Worm (Caenorhabditis elegans): ENCODE results near the gene cyn-7.

- no peak for TF ChIP-seq ama-1 (optimal IDR thresholded peaks at IDR 0.05)
- TF ChIP-seq tbx-37 (GFP tag; conservative IDR thresholded peaks at IDR 0.05): no peak
- no peak for TF ChIP-seq tra-4 (tag; optimal IDR thresholded peaks at IDR 0.05)
- TF ChIP-seq flt-1 (GFP tag; IDR thresholded peaks at IDR 0.05): no peak
- TF ChIP-seq ceh-36 (tag; optimal IDR thresholded peaks at IDR 0.05): no peak
- TF ChIP-seq sea-1 (GFP tag; conservative IDR thresholded peaks at IDR 0.05): no peak
- no peak for TF ChIP-seq hmg-4 (GFP tag; optimal IDR thresholded peaks at IDR 0.05)
- no peak for TF ChIP-seq B0310.2 (tag; optimal IDR thresholded peaks at IDR 0.05)
- TF ChIP-seq ets-7 (tag; optimal IDR thresholded peaks at IDR 0.05): no peak
- no peak for TF ChIP-seq scrt-1 (GFP tag; IDR thresholded peaks at IDR 0.05)
- no peak for TF ChIP-seq ceh-13 (GFP tag; optimal IDR thresholded peaks at IDR 0.05)
- TF ChIP-seq pes-1 (GFP tag; IDR thresholded peaks at IDR 0.05): no peak
- TF ChIP-seq aly-1 (tag; optimal IDR thresholded peaks at IDR 0.05): no peak
- TF ChIP-seq hmbx-1 (tag; optimal IDR thresholded peaks at IDR 0.05): no peak
These were observed 10.8 kb upstream of the cyn-7 start, which contains the start of gene srw-1 for ce11 chrV:15197955-15198354.
